Fruit fly (Drosophila melanogaster) whole organism, wandering third instar larva: ENCODE data around the gene ThrRS.

Source experiments
- GATAd ChIP-seq: sonication (Bioruptor generic); optimal IDR thresholded peaks from 2 replicates; lab custom pipeline; 2016; ENCODE audit warnings: missing biosample characterization, missing genetic modification characterization
- HLH106 ChIP-seq: fragments of 200-800 bp; optimal IDR thresholded peaks from 3 replicates; lab custom pipeline; 2019; ENCODE audit warnings: missing biosample characterization, mild to moderate bottlenecking, missing genetic modification characterization, moderate library complexity
- Hnf4 ChIP-seq: fragments of 200-800 bp; sonication (Bioruptor generic); optimal IDR thresholded peaks from 2 replicates; lab custom pipeline; 2016; ENCODE audit warnings: missing biosample characterization, mild to moderate bottlenecking, missing genetic modification characterization
- Hr78 ChIP-seq: fragments of >200 bp; optimal IDR thresholded peaks from 2 replicates; lab custom pipeline; 2017; ENCODE audit warnings: missing biosample characterization, missing genetic modification characterization
- Jra ChIP-seq: sonication (Bioruptor generic); optimal IDR thresholded peaks from 2 replicates; lab custom pipeline; 2016; ENCODE audit warnings: missing biosample characterization, missing genetic modification characterization
- Myc ChIP-seq: fragments of >200 bp; optimal IDR thresholded peaks from 2 replicates; lab custom pipeline; 2017
- Rel ChIP-seq, 2 experiments: fragments of 200-800 bp; sonication (Bioruptor generic) in 1 of 2; optimal IDR thresholded peaks; 2 replicates in 1 of 2; 3 replicates in 1 of 2; lab custom pipeline; 2016 to 2019; ENCODE audit warnings: mild to moderate bottlenecking in 2 of 2, missing biosample characterization in 2 of 2, missing genetic modification characterization in 2 of 2, moderate library complexity in 1 of 2
- Sp1 ChIP-seq: fragments of 200-800 bp; sonication (Bioruptor generic); optimal IDR thresholded peaks from 3 replicates; lab custom pipeline; 2019; ENCODE audit warnings: missing biosample characterization, mild to moderate bottlenecking, missing genetic modification characterization, moderate library complexity
- dsf ChIP-seq: sonication (Bioruptor generic); optimal IDR thresholded peaks from 2 replicates; lab custom pipeline; 2016; ENCODE audit warnings: missing biosample characterization, missing genetic modification characterization, borderline replicate concordance
- ey ChIP-seq: fragments of 200-800 bp; sonication (Bioruptor generic); optimal IDR thresholded peaks from 2 replicates; lab custom pipeline; 2016; ENCODE audit warnings: missing biosample characterization, missing genetic modification characterization
- woc ChIP-seq: sonication (Bioruptor generic); optimal IDR thresholded peaks from 2 replicates; lab custom pipeline; 2016; ENCODE audit warnings: missing biosample characterization, mild to moderate bottlenecking, missing genetic modification characterization

Gene ThrRS

dm6 chr2L:12142439-12142838 lies 38.9 kb downstream of the ThrRS start, which contains the start of gene CG31760:
TSS of gene CG31760 (plus strand) at chr2L:12142780.
- no peak for TF ChIP-seq Sp1 (GFP tag; lab: Kevin White, UChicago)
- no peak for TF ChIP-seq Hnf4 (GFP tag; lab: Kevin White, UChicago)
- TF ChIP-seq woc (GFP tag; lab: Kevin White, UChicago) = no peak
- no peak for TF ChIP-seq Jra (GFP tag; lab: Kevin White, UChicago)
- no peak for TF ChIP-seq dsf (GFP tag; lab: Kevin White, UChicago)
- no peak for TF ChIP-seq Rel (GFP tag; optimal IDR thresholded peaks at IDR 0.05; lab: Kevin White, UChicago)
- no peak for TF ChIP-seq Rel (tag; optimal IDR thresholded peaks at IDR 0.05; lab: Kevin White, UChicago)
- no peak for TF ChIP-seq GATAd
- TF ChIP-seq HLH106 (tag; lab: Kevin White, UChicago) = no peak
- no peak for TF ChIP-seq Myc (lab: Kevin White, UChicago)
- TF ChIP-seq Hr78 (GFP tag; lab: Kevin White, UChicago) = no peak
- TF ChIP-seq ey (GFP tag; lab: Kevin White, UChicago) = no peak
